Fruit fly (Drosophila melanogaster) whole organism, embryonic: ENCODE measurements around the gene SkpE.

Experiments
- CG7786 ChIP-seq: fragments of 200-800 bp; sonication (Bioruptor generic); optimal IDR thresholded peaks from 2 replicates; lab custom pipeline; 2016; ENCODE audit warnings: missing biosample characterization, missing genetic modification characterization
- al ChIP-seq: fragments of 200-800 bp; sonication (Bioruptor generic); IDR thresholded peaks from 2 replicates; pipeline ENCODE4 v1.3.6; 2022; ENCODE audit warnings: missing biosample characterization, missing genetic modification characterization
- grau ChIP-seq: fragments of 200-800 bp; optimal IDR thresholded peaks from 3 replicates; lab custom pipeline; 2019; ENCODE audit warnings: missing biosample characterization, mild to moderate bottlenecking, missing genetic modification characterization, moderate library complexity

dm6 chrX:19795808-19796207 is 28.1 kb downstream of the SkpE start:
- no peak for TF ChIP-seq al (GFP tag; lab: Robert Waterston, UW)
- TF ChIP-seq CG7786 (GFP tag; lab: Kevin White, UChicago): no peak
- no peak for TF ChIP-seq grau
